Worm (Caenorhabditis elegans): ENCODE results near the gene math-5.

- TF ChIP-seq dmd-6 (GFP tag; IDR thresholded peaks at IDR 0.05) (no peak), nhr-28 (tag; optimal IDR thresholded peaks at IDR 0.05) (no peak), ama-1 (optimal IDR thresholded peaks at IDR 0.05) (no peak), ceh-82 (tag; optimal IDR thresholded peaks at IDR 0.05) (no peak), spr-3 (GFP tag; optimal IDR thresholded peaks at IDR 0.05) (no peak), ceh-20 (GFP tag; IDR thresholded peaks at IDR 0.05) (no peak), nhr-76 (tag; optimal IDR thresholded peaks at IDR 0.05) (no peak), dve-1 (tag; optimal IDR thresholded peaks at IDR 0.05; ENCODE audit: insufficient read depth) (no peak), lin-13 (GFP tag; optimal IDR thresholded peaks at IDR 0.05) (no peak)
Measured at ce11 chrII:1875658-1876057, 6.9 kb downstream of the math-5 start, which contains the start of gene math-13.
